Worm (Caenorhabditis elegans): ENCODE measurements around the gene gtf-2F2.

gtf-2F2 gene

ce11 chrV:19042256-19042655 lies 48.5 kb downstream of the gtf-2F2 start, which contains the start of gene asp-16:
asp-16 (minus strand) TSS chrV:19042605.
- TF ChIP-seq W03F9.2 (tag; optimal IDR thresholded peaks at IDR 0.05) (no peak), dao-5 (tag; optimal IDR thresholded peaks at IDR 0.05) (no peak), him-1 (tag; optimal IDR thresholded peaks at IDR 0.05) (no peak)

- no peak for TF ChIP-seq dao-5 (tag; optimal IDR thresholded peaks at IDR 0.05)
- TF ChIP-seq W03F9.2 (tag; optimal IDR thresholded peaks at IDR 0.05) = no peak
- no peak for TF ChIP-seq him-1 (tag; optimal IDR thresholded peaks at IDR 0.05)
Measured at ce11 chrV:19044753-19045152, 51.0 kb downstream of the gtf-2F2 start, which contains the start of gene asp-15. asp-15 (minus strand) TSS chrV:19044853.

ce11 chrV:19047442-19047841 lies 53.7 kb downstream of the gtf-2F2 start:
- no peak for TF ChIP-seq him-1 (tag; optimal IDR thresholded peaks at IDR 0.05)
- no peak for TF ChIP-seq W03F9.2 (tag; optimal IDR thresholded peaks at IDR 0.05)
- TF ChIP-seq dao-5 (tag; optimal IDR thresholded peaks at IDR 0.05) = no peak
